Fruit fly (Drosophila melanogaster) whole organism, embryonic: Measurements from ENCODE around the gene kud.
A peak's percentile ranks its signal among the peaks of the same experiment; 100 is the strongest.

Experiments
- Awh ChIP-seq: fragments of 200-800 bp; sonication (Bioruptor generic); IDR thresholded peaks from 2 replicates; pipeline ENCODE4, ENCODE4 v1.3.6; 2022; ENCODE audit warnings: missing biosample characterization, missing genetic modification characterization
- CG10979 ChIP-seq: fragments of 200-800 bp; sonication (Bioruptor generic); optimal IDR thresholded peaks from 2 replicates; lab custom pipeline; 2018; ENCODE audit warnings: missing biosample characterization, mild to moderate bottlenecking, missing genetic modification characterization, moderate library complexity
- CG11085 ChIP-seq: fragments of 200-800 bp; sonication (Bioruptor generic); IDR thresholded peaks from 2 replicates; pipeline ENCODE4 v1.3.6; 2022; ENCODE audit warnings: missing biosample characterization, missing genetic modification characterization
- CG11456 ChIP-seq: fragments of 200-800 bp; sonication (Bioruptor generic); IDR thresholded peaks from 3 replicates; pipeline ENCODE4 v1.3.6; 2022; ENCODE audit warnings: missing biosample characterization, missing genetic modification characterization
- CG11696 ChIP-seq: fragments of 200-800 bp; sonication (Bioruptor generic); IDR thresholded peaks from 2 replicates; pipeline ENCODE4 v1.3.6; 2022; ENCODE audit warnings: missing biosample characterization, missing genetic modification characterization
- CG12219 ChIP-seq: fragments of 200-800 bp; sonication (Bioruptor generic); optimal IDR thresholded peaks from 3 replicates; lab custom pipeline; 2018; ENCODE audit warnings: missing biosample characterization, mild to moderate bottlenecking, missing genetic modification characterization
- CG13123 ChIP-seq: fragments of 200-800 bp; sonication (Bioruptor generic); optimal IDR thresholded peaks from 2 replicates; lab custom pipeline; 2016; ENCODE audit warnings: missing biosample characterization, missing genetic modification characterization
- CG13296 ChIP-seq: fragments of 200-800 bp; sonication (Bioruptor generic); optimal IDR thresholded peaks from 3 replicates; lab custom pipeline; 2018; ENCODE audit warnings: missing biosample characterization, mild to moderate bottlenecking, missing genetic modification characterization
- CG14441 ChIP-seq: fragments of 200-800 bp; sonication (Bioruptor generic); IDR thresholded peaks from 2 replicates; pipeline ENCODE4 v1.3.6; 2022; ENCODE audit warnings: missing biosample characterization, missing genetic modification characterization
- CG1603 ChIP-seq: fragments of 200-800 bp; sonication (Bioruptor generic); optimal IDR thresholded peaks from 2 replicates; lab custom pipeline; 2019; ENCODE audit warnings: missing biosample characterization, mild to moderate bottlenecking, missing genetic modification characterization, moderate library complexity
- CG17802 ChIP-seq: fragments of 200-800 bp; sonication (Bioruptor generic); optimal IDR thresholded peaks from 2 replicates; lab custom pipeline; 2018; ENCODE audit warnings: missing biosample characterization, mild to moderate bottlenecking, missing genetic modification characterization, moderate library complexity
- CG2889 ChIP-seq: fragments of 200-800 bp; sonication (Bioruptor generic); IDR thresholded peaks from 3 replicates; pipeline ENCODE4 v1.3.6; 2022; ENCODE audit warnings: missing biosample characterization, missing genetic modification characterization
- CG32532 ChIP-seq: fragments of 200-800 bp; sonication (Bioruptor generic); IDR thresholded peaks from 2 replicates; pipeline ENCODE4 v1.3.6; 2022; ENCODE audit warnings: missing biosample characterization, missing genetic modification characterization
- CG3281 ChIP-seq: fragments of 200-800 bp; sonication (Bioruptor generic); optimal IDR thresholded peaks from 3 replicates; lab custom pipeline; 2017; ENCODE audit warnings: missing biosample characterization, mild to moderate bottlenecking, missing genetic modification characterization
- CG3847 ChIP-seq: fragments of 200-800 bp; sonication (Bioruptor generic); IDR thresholded peaks from 2 replicates; pipeline ENCODE4 v1.3.6; 2022; ENCODE audit warnings: missing biosample characterization, missing genetic modification characterization
- CG4360 ChIP-seq: fragments of 200-800 bp; sonication (Bioruptor generic); IDR thresholded peaks from 2 replicates; pipeline ENCODE4 v1.3.6; 2022; ENCODE audit warnings: missing biosample characterization, missing genetic modification characterization
- CG6175 ChIP-seq: fragments of 200-800 bp; sonication (Bioruptor generic); IDR thresholded peaks from 3 replicates; pipeline ENCODE4 v1.3.6; 2022; ENCODE audit warnings: missing biosample characterization, missing genetic modification characterization
- CG6765 ChIP-seq: fragments of 200-800 bp; sonication (Bioruptor generic); optimal IDR thresholded peaks from 3 replicates; lab custom pipeline; 2017; ENCODE audit warnings: missing biosample characterization, mild to moderate bottlenecking, missing genetic modification characterization
- CG6813 ChIP-seq: fragments of 200-800 bp; sonication (Bioruptor generic); optimal IDR thresholded peaks from 2 replicates; lab custom pipeline; 2017; ENCODE audit warnings: missing biosample characterization, missing genetic modification characterization, mild to moderate bottlenecking, moderate library complexity, missing genetic modification reagents
- CG6854 ChIP-seq: fragments of 200-800 bp; sonication (Bioruptor generic); optimal IDR thresholded peaks from 3 replicates; lab custom pipeline; 2017; ENCODE audit warnings: missing biosample characterization, mild to moderate bottlenecking, missing genetic modification characterization
- Chrac-16 ChIP-seq: fragments of 200-800 bp; sonication (Bioruptor generic); optimal IDR thresholded peaks from 3 replicates; lab custom pipeline; 2016; ENCODE audit warnings: missing biosample characterization, missing genetic modification characterization
- E2f1 ChIP-seq: fragments of 200-800 bp; sonication (Bioruptor generic); IDR thresholded peaks from 2 replicates; pipeline ENCODE4 v1.3.6; 2022; ENCODE audit warnings: missing biosample characterization, missing genetic modification characterization
- Eip74EF ChIP-seq, 2 experiments: fragments of 200-800 bp in 1 of 2; fragments of >200 bp in 1 of 2; sonication (Bioruptor generic) in 1 of 2; optimal IDR thresholded peaks; 2 replicates each; lab custom pipeline; 2017 to 2019; ENCODE audit warnings: missing biosample characterization in 2 of 2, missing genetic modification characterization in 2 of 2, mild to moderate bottlenecking in 1 of 2, moderate library complexity in 1 of 2
- Kr ChIP-seq: fragments of 200-800 bp; sonication (Bioruptor generic); optimal IDR thresholded peaks from 2 replicates; lab custom pipeline; 2017; ENCODE audit warnings: missing biosample characterization, mild to moderate bottlenecking, missing genetic modification characterization
- MTF-1 ChIP-seq: fragments of 200-800 bp; sonication (Bioruptor generic); optimal IDR thresholded peaks from 2 replicates; lab custom pipeline; 2018; ENCODE audit warnings: missing biosample characterization, mild to moderate bottlenecking, missing genetic modification characterization, borderline replicate concordance
- Med ChIP-seq: fragments of 200-800 bp; sonication (Bioruptor generic); peaks from one replicate; lab custom pipeline; 2016; ENCODE audit warnings: missing biosample characterization, missing genetic modification characterization, mild to moderate bottlenecking, inconsistent platforms, moderate library complexity
- Vsx1 ChIP-seq: fragments of 200-800 bp; sonication (Bioruptor generic); optimal IDR thresholded peaks from 2 replicates; lab custom pipeline; 2017; ENCODE audit warnings: missing biosample characterization, mild to moderate bottlenecking, missing genetic modification characterization, missing genetic modification reagents
- Xrp1 ChIP-seq: fragments of 200-800 bp; sonication (Bioruptor generic); IDR thresholded peaks from 2 replicates; pipeline ENCODE4 v1.3.6; 2022; ENCODE audit warnings: missing biosample characterization, missing genetic modification characterization
- aop ChIP-seq: fragments of 200-800 bp; sonication (Bioruptor generic); IDR thresholded peaks from 2 replicates; pipeline ENCODE4 v1.3.6; 2022; ENCODE audit warnings: missing biosample characterization, missing genetic modification characterization
- bcd ChIP-seq: fragments of 200-800 bp; sonication (Bioruptor generic); optimal IDR thresholded peaks from 2 replicates; lab custom pipeline; 2017; ENCODE audit warnings: missing biosample characterization, mild to moderate bottlenecking, missing genetic modification characterization
- ci ChIP-seq: fragments of 200-800 bp; sonication (Bioruptor generic); IDR thresholded peaks from 3 replicates; pipeline ENCODE4 v1.3.6; 2022; ENCODE audit warnings: missing biosample characterization, missing genetic modification characterization
- crol ChIP-seq: fragments of 200-800 bp; sonication (Bioruptor generic); IDR thresholded peaks from 2 replicates; pipeline ENCODE4 v1.3.6; 2022; ENCODE audit warnings: missing biosample characterization, missing genetic modification characterization
- dysf ChIP-seq: fragments of 200-800 bp; sonication (Bioruptor generic); IDR thresholded peaks from 3 replicates; pipeline ENCODE4 v1.3.6; 2022; ENCODE audit warnings: missing biosample characterization, missing genetic modification characterization
- fd64A ChIP-seq: fragments of 200-800 bp; sonication (Bioruptor generic); optimal IDR thresholded peaks from 3 replicates; lab custom pipeline; 2018; ENCODE audit warnings: missing biosample characterization, mild to moderate bottlenecking, missing genetic modification characterization
- gcm ChIP-seq: fragments of 200-800 bp; sonication (Bioruptor generic); optimal IDR thresholded peaks from 2 replicates; lab custom pipeline; 2019; ENCODE audit warnings: missing biosample characterization, mild to moderate bottlenecking, missing genetic modification characterization, moderate library complexity
- gem ChIP-seq: fragments of 200-800 bp; sonication (Bioruptor generic); optimal IDR thresholded peaks from 2 replicates; lab custom pipeline; 2019; ENCODE audit warnings: missing biosample characterization, mild to moderate bottlenecking, missing genetic modification characterization, moderate library complexity
- lov ChIP-seq, 2 experiments: fragments of 200-800 bp in 1 of 2; fragments of >200 bp in 1 of 2; sonication (Bioruptor generic) in 1 of 2; IDR thresholded peaks in 1 of 2; optimal IDR thresholded peaks in 1 of 2; 2 replicates in 1 of 2; 3 replicates in 1 of 2; pipeline versions ENCODE4 v1.3.6 to Lab custom; 2017 to 2022; ENCODE audit warnings: missing biosample characterization in 1 of 2, missing genetic modification characterization in 1 of 2
- mirr ChIP-seq: fragments of 200-800 bp; sonication (Bioruptor generic); optimal IDR thresholded peaks from 3 replicates; lab custom pipeline; 2018; ENCODE audit warnings: missing biosample characterization, mild to moderate bottlenecking, missing genetic modification characterization
- nmo ChIP-seq: fragments of 200-800 bp; sonication (Bioruptor generic); optimal IDR thresholded peaks from 2 replicates; lab custom pipeline; 2018; ENCODE audit warnings: missing biosample characterization, mild to moderate bottlenecking, missing genetic modification characterization, moderate library complexity
- odd ChIP-seq: fragments of 200-800 bp; sonication (Bioruptor generic); optimal IDR thresholded peaks from 2 replicates; lab custom pipeline; 2017; ENCODE audit warnings: missing biosample characterization, mild to moderate bottlenecking, missing genetic modification characterization
- onecut ChIP-seq: fragments of 200-800 bp; sonication (Bioruptor generic); IDR thresholded peaks from 2 replicates; pipeline ENCODE4 v1.3.6; 2022; ENCODE audit warnings: missing biosample characterization, missing genetic modification characterization
- repo ChIP-seq: fragments of 200-800 bp; sonication (Bioruptor generic); optimal IDR thresholded peaks from 2 replicates; lab custom pipeline; 2016; ENCODE audit warnings: missing biosample characterization, missing genetic modification characterization
- run ChIP-seq: fragments of 200-800 bp; sonication (Bioruptor generic); optimal IDR thresholded peaks from 3 replicates; lab custom pipeline; 2018; ENCODE audit warnings: missing biosample characterization, mild to moderate bottlenecking, missing genetic modification characterization
- sens-2 ChIP-seq: fragments of 200-800 bp; sonication (Bioruptor generic); IDR thresholded peaks from 2 replicates; pipeline ENCODE4 v1.3.6; 2022; ENCODE audit warnings: missing biosample characterization, missing genetic modification characterization
- sim ChIP-seq: fragments of 200-800 bp; sonication (Bioruptor generic); IDR thresholded peaks from 2 replicates; pipeline ENCODE4 v1.3.6; 2022; ENCODE audit warnings: missing biosample characterization, missing genetic modification characterization
- sqz ChIP-seq: fragments of 200-800 bp; sonication (Bioruptor generic); optimal IDR thresholded peaks from 3 replicates; lab custom pipeline; 2018; ENCODE audit warnings: missing biosample characterization, mild to moderate bottlenecking, missing genetic modification characterization
- trem ChIP-seq: fragments of 200-800 bp; optimal IDR thresholded peaks from 3 replicates; lab custom pipeline; 2019; ENCODE audit warnings: missing biosample characterization, mild to moderate bottlenecking, missing genetic modification characterization, moderate library complexity
- wdn ChIP-seq: fragments of 200-800 bp; sonication (Bioruptor generic); IDR thresholded peaks from 2 replicates; pipeline ENCODE4 v1.3.6; 2022; ENCODE audit warnings: missing biosample characterization, missing genetic modification characterization

The kud gene

dm6 chr3L:16803708-16804350 is 41.0 kb downstream of the kud start (continued):
- TF ChIP-seq sim (GFP tag; lab: Robert Waterston, UW) (peak; percentile 22; the same call in 1 of the 2 replicates), repo (no peak), run (peak; percentile 27), CG13296 (GFP tag; lab: Kevin White, UChicago) (peak; percentile 76), onecut (GFP tag; lab: Robert Waterston, UW) (peak; percentile 48), fd64A (GFP tag; lab: Kevin White, UChicago) (peak; percentile 66), CG6765 (GFP tag; lab: Kevin White, UChicago) (peak; percentile 55), CG1603 (tag; lab: Kevin White, UChicago) (peak; percentile 40), bcd (GFP tag; lab: Kevin White, UChicago) (peak; percentile 8), Chrac-16 (GFP tag; lab: Kevin White, UChicago) (no peak), aop (GFP tag; lab: Robert Waterston, UW) (no peak), E2f1 (no peak), Xrp1 (GFP tag; lab: Robert Waterston, UW) (peak; percentile 30; the same call in 1 of the 2 replicates), CG10979 (peak; percentile 38), ci (peak; percentile 67), mirr (GFP tag; lab: Kevin White, UChicago) (peak; percentile 84), lov (optimal IDR thresholded peaks at IDR 0.05; lab: Kevin White, UChicago) (no peak), lov (GFP tag; IDR thresholded peaks at IDR 0.05; lab: Robert Waterston, UW) (peak; percentile 69; the same call in 1 of the 3 replicates), CG6175 (GFP tag; lab: Robert Waterston, UW) (peak; percentile 44; the same call in 1 of the 3 replicates), CG32532 (GFP tag; lab: Robert Waterston, UW) (peak; percentile 45; the same call in 1 of the 2 replicates), Vsx1 (GFP tag; lab: Kevin White, UChicago) (peak; percentile 63), wdn (GFP tag; lab: Robert Waterston, UW) (no peak), CG6813 (peak; percentile 45), odd (GFP tag; lab: Kevin White, UChicago) (peak; percentile 47), CG6854 (GFP tag; lab: Kevin White, UChicago) (peak; percentile 25), CG13123 (no peak), CG14441 (GFP tag; lab: Robert Waterston, UW) (0 out of 2 replicates have a peak, but pooled peaks have one; percentile 29), CG11696 (peak; percentile 47; the same call in 1 of the 2 replicates), trem (peak; percentile 5), CG11085 (GFP tag; lab: Robert Waterston, UW) (no peak), sens-2 (peak; percentile 66; the same call in 1 of the 2 replicates), Eip74EF (GFP tag; optimal IDR thresholded peaks at IDR 0.05; lab: Kevin White, UChicago) (peak in 1 of 2 experiments; percentile 59), sqz (GFP tag; lab: Kevin White, UChicago) (peak; percentile 60), CG2889 (GFP tag; lab: Robert Waterston, UW) (no peak), Med (GFP tag; lab: Kevin White, UChicago) (peak; percentile 93), Kr (no peak), gcm (GFP tag; lab: Kevin White, UChicago) (peak; percentile 38), CG3847 (peak; percentile 30; the same call in 1 of the 2 replicates), CG17802 (tag; lab: Kevin White, UChicago) (no peak), CG4360 (0 out of 2 replicates have a peak, but pooled peaks have one; percentile 10), gem (peak; percentile 6), CG3281 (peak; percentile 71), crol (GFP tag; lab: Robert Waterston, UW) (peak; percentile 69), Awh (GFP tag; lab: Robert Waterston, UW) (peak; percentile 46; the same call in 1 of the 2 replicates), nmo (GFP tag; lab: Kevin White, UChicago) (peak; percentile 11), dysf (0 out of 3 replicates have a peak, but pooled peaks have one; percentile 24), CG12219 (GFP tag; lab: Kevin White, UChicago) (no peak), CG11456 (GFP tag; lab: Robert Waterston, UW) (0 out of 3 replicates have a peak, but pooled peaks have one; percentile 46), MTF-1 (GFP tag; lab: Kevin White, UChicago) (peak; percentile 68)
